Worm (Caenorhabditis elegans): ENCODE data around the gene F36G3.1.

Gene F36G3.1

ce11 chrX:9789110-9789509, at the start of gene F36G3.1:
Gene F36G3.1 (minus strand): TSS chrX:9789210.
- TF ChIP-seq T22C8.4 (GFP tag; IDR thresholded peaks at IDR 0.05) (no peak), klf-2 (GFP tag; conservative IDR thresholded peaks at IDR 0.05) (no peak)

- TF ChIP-seq T22C8.4 (GFP tag; IDR thresholded peaks at IDR 0.05) (no peak), med-1 (GFP tag; optimal IDR thresholded peaks at IDR 0.05; ENCODE audit: insufficient read depth) (no peak), cog-1 (tag; optimal IDR thresholded peaks at IDR 0.05) (peak; percentile 7)
Observed at ce11 chrX:9837989-9838541, 49.1 kb upstream of the F36G3.1 start, which contains the start of gene ipla-2. Gene ipla-2 (minus strand): TSS chrX:9838039.

- TF ChIP-seq tab-1 (GFP tag; IDR thresholded peaks at IDR 0.05) = no peak
Observed at ce11 chrX:9832370-9832769, 43.4 kb upstream of the F36G3.1 start.

- no peak for TF ChIP-seq ztf-23 (GFP tag; IDR thresholded peaks at IDR 0.05)
- no peak for TF ChIP-seq tab-1 (GFP tag; IDR thresholded peaks at IDR 0.05)
- no peak for TF ChIP-seq T22C8.4 (GFP tag; IDR thresholded peaks at IDR 0.05)
- no peak for TF ChIP-seq cog-1 (tag; optimal IDR thresholded peaks at IDR 0.05)
- no peak for TF ChIP-seq ref-1 (GFP tag; conservative IDR thresholded peaks at IDR 0.05)
- no peak for TF ChIP-seq klf-2 (GFP tag; conservative IDR thresholded peaks at IDR 0.05)
Observed at ce11 chrX:9831215-9831614, 42.2 kb upstream of the F36G3.1 start, which contains the start of gene rrc-1. Gene rrc-1 (minus strand): TSS chrX:9831288.

ce11 chrX:9822606-9823264, 33.7 kb upstream of the F36G3.1 start:
- TF ChIP-seq cog-1 (tag; optimal IDR thresholded peaks at IDR 0.05) (no peak), T22C8.4 (GFP tag; IDR thresholded peaks at IDR 0.05) (peak; percentile 44; the same call in 1 of the 2 replicates), ref-1 (GFP tag; conservative IDR thresholded peaks at IDR 0.05) (no peak), klf-2 (GFP tag; conservative IDR thresholded peaks at IDR 0.05) (no peak), tab-1 (GFP tag; IDR thresholded peaks at IDR 0.05) (no peak)

- TF ChIP-seq tab-1 (GFP tag; IDR thresholded peaks at IDR 0.05) (no peak), med-1 (GFP tag; optimal IDR thresholded peaks at IDR 0.05; ENCODE audit: insufficient read depth) (no peak)
Observed at ce11 chrX:9822173-9822572, 33.2 kb upstream of the F36G3.1 start, which contains the start of gene dpy-22. Gene dpy-22 (minus strand): TSS chrX:9822273.

ce11 chrX:9814132-9814811, 25.3 kb upstream of the F36G3.1 start:
- TF ChIP-seq T22C8.4 (GFP tag; IDR thresholded peaks at IDR 0.05) (no peak), ztf-23 (GFP tag; IDR thresholded peaks at IDR 0.05) (no peak), cog-1 (tag; optimal IDR thresholded peaks at IDR 0.05) (no peak), med-1 (GFP tag; optimal IDR thresholded peaks at IDR 0.05; ENCODE audit: insufficient read depth) (no peak), ref-1 (GFP tag; conservative IDR thresholded peaks at IDR 0.05) (no peak), klf-2 (GFP tag; conservative IDR thresholded peaks at IDR 0.05) (no peak), tab-1 (GFP tag; IDR thresholded peaks at IDR 0.05) (no peak), flt-1 (GFP tag; IDR thresholded peaks at IDR 0.05) (no peak), ztf-29 (GFP tag; IDR thresholded peaks at IDR 0.05) (no peak)

ce11 chrX:9807377-9808048, 18.5 kb upstream of the F36G3.1 start, which contains the start of gene lgc-47:
Gene lgc-47 (minus strand): TSS chrX:9807662.
- TF ChIP-seq ztf-29 (GFP tag; IDR thresholded peaks at IDR 0.05) (0 out of 2 replicates have a peak, but pooled peaks have one; percentile 35), klf-2 (GFP tag; conservative IDR thresholded peaks at IDR 0.05) (no peak)

- no peak for TF ChIP-seq med-1 (GFP tag; optimal IDR thresholded peaks at IDR 0.05; ENCODE audit: insufficient read depth)
- no peak for TF ChIP-seq flt-1 (GFP tag; IDR thresholded peaks at IDR 0.05)
- no peak for TF ChIP-seq ztf-23 (GFP tag; IDR thresholded peaks at IDR 0.05)
- no peak for TF ChIP-seq ztf-29 (GFP tag; IDR thresholded peaks at IDR 0.05)
- no peak for TF ChIP-seq klf-2 (GFP tag; conservative IDR thresholded peaks at IDR 0.05)
- no peak for TF ChIP-seq T22C8.4 (GFP tag; IDR thresholded peaks at IDR 0.05)
- no peak for TF ChIP-seq ref-1 (GFP tag; conservative IDR thresholded peaks at IDR 0.05)
- TF ChIP-seq cog-1 (tag; optimal IDR thresholded peaks at IDR 0.05) = no peak
- TF ChIP-seq tab-1 (GFP tag; IDR thresholded peaks at IDR 0.05) = no peak
Observed at ce11 chrX:9805426-9805825, 16.4 kb upstream of the F36G3.1 start.

ce11 chrX:9804735-9805134, 15.7 kb upstream of the F36G3.1 start:
- no peak for TF ChIP-seq ztf-29 (GFP tag; IDR thresholded peaks at IDR 0.05)
- TF ChIP-seq tab-1 (GFP tag; IDR thresholded peaks at IDR 0.05) = no peak
- no peak for TF ChIP-seq med-1 (GFP tag; optimal IDR thresholded peaks at IDR 0.05; ENCODE audit: insufficient read depth)
- TF ChIP-seq cog-1 (tag; optimal IDR thresholded peaks at IDR 0.05) = no peak
- TF ChIP-seq ztf-23 (GFP tag; IDR thresholded peaks at IDR 0.05) = no peak
- no peak for TF ChIP-seq flt-1 (GFP tag; IDR thresholded peaks at IDR 0.05)
- no peak for TF ChIP-seq ref-1 (GFP tag; conservative IDR thresholded peaks at IDR 0.05)
- no peak for TF ChIP-seq T22C8.4 (GFP tag; IDR thresholded peaks at IDR 0.05)
- no peak for TF ChIP-seq klf-2 (GFP tag; conservative IDR thresholded peaks at IDR 0.05)
